Worm (Caenorhabditis elegans) whole organism, L3 larva: ENCODE data around the gene ZK622.1.

Experiments
- ZK546.5 ChIP-seq: sonication (generic microtip); optimal IDR thresholded peaks from 2 replicates; lab custom pipeline; 2017; ENCODE audit warnings: missing biosample characterization, missing genetic modification characterization
- aly-2 ChIP-seq: fragments of 150-350 bp; optimal IDR thresholded peaks from 2 replicates; lab custom pipeline; 2014; ENCODE audit warnings: missing biosample characterization, missing genetic modification characterization
- ama-1 ChIP-seq: fragments of 150-350 bp; optimal IDR thresholded peaks from 2 replicates; lab custom pipeline; 2018
- ceh-16 ChIP-seq: sonication (generic microtip); optimal IDR thresholded peaks from 2 replicates; lab custom pipeline; 2017; ENCODE audit warnings: missing biosample characterization, missing genetic modification characterization
- ceh-28 ChIP-seq: fragments of 150-350 bp; optimal IDR thresholded peaks from 2 replicates; lab custom pipeline; 2014; ENCODE audit warnings: missing biosample characterization, missing genetic modification reagents, missing genetic modification characterization
- ceh-9 ChIP-seq: sonication (generic microtip); optimal IDR thresholded peaks from 2 replicates; lab custom pipeline; 2018; ENCODE audit warnings: missing biosample characterization, missing genetic modification characterization
- daf-12 ChIP-seq: fragments of 150-350 bp; optimal IDR thresholded peaks from 2 replicates; lab custom pipeline; 2014; ENCODE audit warnings: missing biosample characterization, missing genetic modification reagents, missing genetic modification characterization
- egl-27 ChIP-seq: sonication (generic microtip); optimal IDR thresholded peaks from 4 replicates; lab custom pipeline; 2017; ENCODE audit warnings: missing biosample characterization, missing genetic modification reagents, missing genetic modification characterization
- egl-5 ChIP-seq: fragments of 150-350 bp; optimal IDR thresholded peaks from 2 replicates; lab custom pipeline; 2017; ENCODE audit warnings: missing biosample characterization, missing genetic modification reagents, missing genetic modification characterization, inconsistent platforms
- elt-2 ChIP-seq: sonication (generic microtip); optimal IDR thresholded peaks from 2 replicates; lab custom pipeline; 2016; ENCODE audit warnings: missing genetic modification reagents, mild to moderate bottlenecking, missing genetic modification characterization, missing compliant biosample characterization
- eor-1 ChIP-seq, 2 experiments: fragments of 150-350 bp; optimal IDR thresholded peaks; 2 replicates each; lab custom pipeline; 2014 to 2018; ENCODE audit warnings: missing biosample characterization in 2 of 2, missing genetic modification characterization in 2 of 2
- fkh-10 ChIP-seq: sonication (generic microtip); optimal IDR thresholded peaks from 2 replicates; lab custom pipeline; 2017; ENCODE audit warnings: missing biosample characterization, missing genetic modification reagents, missing genetic modification characterization
- fkh-2 ChIP-seq: fragments of 150-350 bp; optimal IDR thresholded peaks from 2 replicates; lab custom pipeline; 2014; ENCODE audit warnings: missing biosample characterization, missing genetic modification reagents, missing genetic modification characterization
- hmg-11 ChIP-seq: sonication (generic microtip); optimal IDR thresholded peaks from 2 replicates; lab custom pipeline; 2016; ENCODE audit warnings: missing genetic modification characterization, missing compliant biosample characterization
- jun-1 ChIP-seq: fragments of 150-350 bp; optimal IDR thresholded peaks from 2 replicates; lab custom pipeline; 2014; ENCODE audit warnings: missing biosample characterization, missing genetic modification reagents, missing genetic modification characterization
- lin-15B ChIP-seq: fragments of 150-350 bp; optimal IDR thresholded peaks from 2 replicates; lab custom pipeline; 2014; ENCODE audit warnings: missing biosample characterization, missing genetic modification characterization
- lin-39 ChIP-seq: fragments of 150-350 bp; optimal IDR thresholded peaks from 2 replicates; lab custom pipeline; 2018; ENCODE audit warnings: missing biosample characterization, missing genetic modification reagents, missing genetic modification characterization
- lsy-12 ChIP-seq: sonication (generic microtip); optimal IDR thresholded peaks from 2 replicates; lab custom pipeline; 2016; ENCODE audit warnings: mild to moderate bottlenecking, missing genetic modification characterization, missing compliant biosample characterization
- mml-1 ChIP-seq: fragments of 150-350 bp; sonication (generic microtip); optimal IDR thresholded peaks from 3 replicates; lab custom pipeline; 2014; ENCODE audit warnings: missing biosample characterization, missing genetic modification characterization
- nfya-1 ChIP-seq: sonication (generic microtip); optimal IDR thresholded peaks from 2 replicates; lab custom pipeline; 2017; ENCODE audit warnings: missing genetic modification characterization, mild to moderate bottlenecking, missing compliant biosample characterization, antibody characterized with exemption, moderate library complexity; ENCODE audit not compliant: insufficient read depth
- nhr-11 ChIP-seq: fragments of 150-350 bp; optimal IDR thresholded peaks from 2 replicates; lab custom pipeline; 2014; ENCODE audit warnings: missing biosample characterization, missing genetic modification characterization
- nhr-23 ChIP-seq: fragments of 150-350 bp; optimal IDR thresholded peaks from 2 replicates; lab custom pipeline; 2014; ENCODE audit warnings: missing biosample characterization, missing genetic modification reagents, missing genetic modification characterization
- nhr-237 ChIP-seq: fragments of 150-350 bp; optimal IDR thresholded peaks from 2 replicates; lab custom pipeline; 2014; ENCODE audit warnings: missing biosample characterization, missing genetic modification characterization
- nhr-25 ChIP-seq: sonication (generic microtip); optimal IDR thresholded peaks from 2 replicates; lab custom pipeline; 2017; ENCODE audit warnings: missing biosample characterization, missing genetic modification characterization
- nhr-43 ChIP-seq: sonication (generic microtip); optimal IDR thresholded peaks from 2 replicates; lab custom pipeline; 2016; ENCODE audit warnings: mild to moderate bottlenecking, missing genetic modification characterization, missing compliant biosample characterization; ENCODE audit not compliant: poor library complexity, severe bottlenecking
- nhr-67 ChIP-seq: fragments of 150-350 bp; optimal IDR thresholded peaks from 2 replicates; lab custom pipeline; 2014; ENCODE audit warnings: missing biosample characterization, missing genetic modification characterization
- nhr-76 ChIP-seq: fragments of 150-350 bp; sonication (generic microtip); optimal IDR thresholded peaks from 5 replicates; lab custom pipeline; 2014; ENCODE audit warnings: missing biosample characterization, missing genetic modification characterization
- nhr-77 ChIP-seq: fragments of 150-350 bp; optimal IDR thresholded peaks from 2 replicates; lab custom pipeline; 2014; ENCODE audit warnings: missing biosample characterization, missing genetic modification characterization
- pha-4 ChIP-seq: fragments of 150-350 bp; optimal IDR thresholded peaks from 2 replicates; lab custom pipeline; 2014; ENCODE audit warnings: missing biosample characterization, missing genetic modification reagents, missing genetic modification characterization
- pqm-1 ChIP-seq: fragments of 150-350 bp; optimal IDR thresholded peaks from 2 replicates; lab custom pipeline; 2017; ENCODE audit warnings: missing biosample characterization, missing genetic modification characterization, inconsistent platforms
- sea-2 ChIP-seq: fragments of 150-350 bp; sonication (generic microtip); optimal IDR thresholded peaks from 4 replicates; lab custom pipeline; 2014; ENCODE audit warnings: missing biosample characterization, missing genetic modification reagents, missing genetic modification characterization
- skn-1 ChIP-seq: fragments of 150-350 bp; optimal IDR thresholded peaks from 2 replicates; lab custom pipeline; 2014; ENCODE audit warnings: missing biosample characterization, missing genetic modification characterization
- snpc-4 ChIP-seq: fragments of 150-350 bp; optimal IDR thresholded peaks from 2 replicates; lab custom pipeline; 2014; ENCODE audit warnings: missing biosample characterization, missing genetic modification characterization
- tbx-2 ChIP-seq: sonication (generic microtip); optimal IDR thresholded peaks from 2 replicates; lab custom pipeline; 2016; ENCODE audit warnings: mild to moderate bottlenecking, missing genetic modification characterization, missing compliant biosample characterization
- unc-39 ChIP-seq: sonication (generic microtip); optimal IDR thresholded peaks from 4 replicates; lab custom pipeline; 2017; ENCODE audit warnings: missing biosample characterization, missing genetic modification characterization
- unc-62 ChIP-seq: fragments of 150-350 bp; sonication (generic microtip); optimal IDR thresholded peaks from 4 replicates; lab custom pipeline; 2014; ENCODE audit warnings: missing biosample characterization, missing genetic modification reagents, missing genetic modification characterization
- ztf-4 ChIP-seq: fragments of 150-350 bp; optimal IDR thresholded peaks from 2 replicates; lab custom pipeline; 2014; ENCODE audit warnings: missing biosample characterization, missing genetic modification characterization

ZK622.1 gene

DNA sequence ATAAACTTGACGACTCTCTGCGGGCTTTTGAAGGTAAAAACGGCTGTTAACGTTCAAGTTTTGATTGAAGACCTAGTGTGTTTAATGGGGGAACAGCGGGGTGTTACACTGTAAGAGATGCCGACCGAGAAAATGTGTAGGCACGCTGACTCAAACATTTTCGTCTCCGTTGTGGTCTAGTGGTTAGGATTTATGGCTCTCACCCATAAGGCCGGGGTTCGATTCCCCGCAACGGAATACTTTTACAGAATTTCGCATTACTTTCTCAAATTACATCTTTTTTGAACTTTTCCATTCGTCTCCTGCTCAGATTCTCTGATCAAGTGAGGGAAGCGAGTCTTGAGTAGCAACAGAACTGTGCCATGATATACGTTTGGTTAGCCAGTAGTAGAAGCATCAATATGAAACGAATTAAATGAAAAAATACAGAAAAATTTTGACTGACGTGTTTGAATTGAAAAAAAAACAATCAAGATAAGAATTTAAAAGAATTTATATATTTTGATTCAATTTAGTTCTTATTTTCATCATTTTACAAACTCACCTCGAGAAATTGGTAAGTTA lies at the start of gene ZK622.1:
Gene ZK622.1, plus strand, starts transcription at position 514 of the 564 bp plus-strand sequence.
- no peak for TF ChIP-seq mml-1
- TF ChIP-seq daf-12 (tag; lab: Kevin White, UChicago) = no peak
- no peak for TF ChIP-seq unc-62
- TF ChIP-seq nhr-76 = no peak
- TF ChIP-seq ceh-9 (tag; lab: Kevin White, UChicago) = no peak
- TF ChIP-seq elt-2 = no peak
- no peak for TF ChIP-seq lin-15B (tag; lab: Kevin White, UChicago)
- no peak for TF ChIP-seq snpc-4 (tag; lab: Kevin White, UChicago)
- TF ChIP-seq eor-1 (tag; optimal IDR thresholded peaks at IDR 0.05; lab: Kevin White, UChicago) = no peak
- TF ChIP-seq lin-39 (tag; lab: Kevin White, UChicago) = peak; percentile 42
- no peak for TF ChIP-seq jun-1 (tag; lab: Kevin White, UChicago)
- no peak for TF ChIP-seq aly-2 (tag; lab: Kevin White, UChicago)
- peak; percentile 33 for TF ChIP-seq pha-4 (tag; lab: Kevin White, UChicago)
- TF ChIP-seq lsy-12 (tag; lab: Kevin White, UChicago) = no peak
- TF ChIP-seq fkh-10 (GFP tag; lab: Kevin White, UChicago) = no peak
- no peak for TF ChIP-seq sea-2 (GFP tag; lab: Kevin White, UChicago)
- TF ChIP-seq nhr-237 (tag; lab: Kevin White, UChicago) = no peak
- peak; percentile 21 for TF ChIP-seq nfya-1 (tag; lab: Kevin White, UChicago)
- TF ChIP-seq ama-1 (lab: Kevin White, UChicago) = no peak
- TF ChIP-seq nhr-43 (tag; lab: Kevin White, UChicago) = peak; percentile 43
- TF ChIP-seq skn-1 (tag; lab: Kevin White, UChicago) = no peak
- TF ChIP-seq nhr-11 (tag; lab: Kevin White, UChicago) = no peak
- peak; percentile 52 for TF ChIP-seq hmg-11
- TF ChIP-seq ceh-28 (tag; lab: Kevin White, UChicago) = no peak
- TF ChIP-seq nhr-77 (tag; lab: Kevin White, UChicago) = no peak
- peak; percentile 15 for TF ChIP-seq egl-5 (tag; lab: Kevin White, UChicago)
- TF ChIP-seq egl-27 (tag; lab: Kevin White, UChicago) = no peak
- no peak for TF ChIP-seq tbx-2
- TF ChIP-seq nhr-23 (tag; lab: Kevin White, UChicago) = no peak

DNA sequence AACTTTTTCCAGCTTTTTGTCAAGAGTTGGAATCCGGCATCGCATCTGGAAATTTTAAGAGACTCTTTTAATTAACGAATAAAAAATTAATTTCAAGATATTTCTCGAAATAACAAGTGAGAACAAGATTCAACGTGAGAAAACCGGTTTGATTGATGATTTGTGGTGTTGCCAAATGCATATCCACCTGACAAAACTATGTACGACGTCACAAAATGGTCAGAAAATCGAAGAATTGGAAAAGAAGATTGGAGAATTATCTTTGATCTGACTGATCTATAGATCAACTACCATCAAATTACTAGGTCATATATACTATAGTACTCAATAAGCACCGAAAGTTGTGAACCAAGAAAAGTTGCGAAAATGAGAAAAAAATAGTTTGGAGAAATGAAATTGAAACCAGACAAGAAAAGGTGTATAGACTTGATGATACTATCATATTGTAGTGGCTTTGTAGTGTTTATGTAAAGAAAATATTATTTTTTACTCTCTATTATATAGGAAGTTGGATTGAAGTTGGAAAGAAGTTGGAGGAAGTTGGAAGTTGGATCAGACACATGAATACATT lies 46.7 kb upstream of the ZK622.1 start, which contains the start of gene ptr-6:
Gene ptr-6, minus strand, starts transcription at position 47 of the 571 bp plus-strand sequence.
- no peak for TF ChIP-seq elt-2
- no peak for TF ChIP-seq nhr-76
- TF ChIP-seq hmg-11 = no peak
- TF ChIP-seq fkh-2 (tag; lab: Kevin White, UChicago) = no peak
- TF ChIP-seq lin-15B (tag; lab: Kevin White, UChicago) = no peak
- no peak for TF ChIP-seq ceh-16 (tag; lab: Kevin White, UChicago)
- TF ChIP-seq ZK546.5 (tag; lab: Kevin White, UChicago) = no peak
- TF ChIP-seq nhr-23 (tag; lab: Kevin White, UChicago) = peak; percentile 28
- TF ChIP-seq nhr-25 (tag; lab: Kevin White, UChicago) = peak; percentile 37
- TF ChIP-seq unc-39 (tag; lab: Kevin White, UChicago) = no peak
- TF ChIP-seq ztf-4 = no peak
- no peak for TF ChIP-seq tbx-2

DNA sequence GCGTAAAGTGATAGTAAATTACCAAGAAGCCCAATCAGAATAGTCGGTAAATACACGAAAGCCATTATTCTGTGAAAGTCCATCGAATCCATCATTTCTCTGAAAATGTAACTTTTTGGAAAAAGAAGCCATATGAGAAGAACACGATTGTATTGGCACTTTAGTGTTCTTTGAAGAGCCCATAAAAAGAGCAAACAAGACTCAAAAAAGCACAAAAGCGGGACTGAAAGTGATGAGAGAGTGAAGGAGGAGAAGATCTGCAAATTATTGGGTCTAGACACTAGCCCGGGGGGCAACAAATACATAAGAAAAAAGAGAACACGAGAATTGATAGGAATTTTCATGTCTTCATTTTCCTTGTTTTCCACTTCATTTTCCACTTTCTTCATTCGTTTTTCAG lies 38.2 kb upstream of the ZK622.1 start, which contains the start of gene frpr-4:
Gene frpr-4, minus strand, starts transcription at position 101 of the 400 bp plus-strand sequence.
- TF ChIP-seq nfya-1 (tag; lab: Kevin White, UChicago) (no peak), tbx-2 (no peak), nhr-67 (tag; lab: Kevin White, UChicago) (no peak), aly-2 (tag; lab: Kevin White, UChicago) (no peak), eor-1 (tag; optimal IDR thresholded peaks at IDR 0.05; lab: Kevin White, UChicago) (no peak), nhr-11 (tag; lab: Kevin White, UChicago) (no peak), pqm-1 (tag; lab: Kevin White, UChicago) (no peak)
